Fruit fly (Drosophila melanogaster) Kc167 (cell line): ENCODE results near the gene OS9.

Source experiments
- Sin3A ChIP-seq: fragments of >200 bp; optimal IDR thresholded peaks from 2 replicates; lab custom pipeline; 2018; ENCODE audit warnings: missing external identifiers
- insv ChIP-seq: fragments of >200 bp; optimal IDR thresholded peaks from 3 replicates; lab custom pipeline; 2018; ENCODE audit warnings: missing external identifiers

DNA sequence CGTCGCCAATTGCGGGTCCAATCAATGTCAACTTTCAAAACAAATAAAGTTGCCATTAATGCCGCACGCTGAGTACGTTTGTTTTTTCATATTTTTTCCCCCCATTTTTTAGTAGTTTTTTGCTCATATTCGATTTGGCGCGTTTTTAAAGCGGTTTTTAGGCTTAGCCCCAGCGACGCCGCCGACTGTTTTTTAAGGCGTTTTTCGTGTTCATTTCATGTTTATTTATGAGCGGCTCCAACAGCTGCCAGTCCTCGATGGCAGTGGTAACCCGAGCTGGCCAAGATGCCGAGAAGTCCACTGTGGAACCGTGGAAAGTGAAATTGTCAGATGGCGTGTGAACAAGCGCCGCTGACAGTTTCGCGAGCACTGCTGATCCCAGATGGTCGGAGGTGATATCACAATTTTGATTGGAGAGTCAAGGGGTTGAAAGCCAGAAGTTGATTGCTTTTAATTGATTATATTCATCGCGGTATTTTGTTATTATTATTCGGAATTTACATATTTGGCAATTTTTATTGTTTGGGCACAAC, 18.3 kb downstream of the OS9 start:
- TF ChIP-seq Sin3A (lab: Kevin White, UChicago): no peak
- TF ChIP-seq insv (lab: Kevin White, UChicago): no peak
